Fruit fly (Drosophila melanogaster) whole organism, embryonic: ENCODE data around the gene CG4452.

Experiments
- Antp ChIP-seq: fragments of 200-800 bp; sonication (Bioruptor generic); optimal IDR thresholded peaks from 3 replicates; lab custom pipeline; 2016; ENCODE audit warnings: missing biosample characterization, missing genetic modification characterization
- Awh ChIP-seq: fragments of 200-800 bp; sonication (Bioruptor generic); IDR thresholded peaks from 2 replicates; pipeline ENCODE4, ENCODE4 v1.3.6; 2022; ENCODE audit warnings: missing biosample characterization, missing genetic modification characterization
- B-H1 ChIP-seq: fragments of 200-800 bp; sonication (Bioruptor generic); IDR thresholded peaks from 3 replicates; pipeline ENCODE4 v1.3.6; 2022; ENCODE audit warnings: missing biosample characterization, missing genetic modification characterization
- CG10209 ChIP-seq: fragments of 200-800 bp; sonication (Bioruptor generic); optimal IDR thresholded peaks from 3 replicates; lab custom pipeline; 2017; ENCODE audit warnings: missing biosample characterization, mild to moderate bottlenecking, missing genetic modification characterization, missing genetic modification reagents
- CG1024 ChIP-seq: fragments of 200-800 bp; sonication (Bioruptor generic); IDR thresholded peaks from 2 replicates; pipeline ENCODE4 v1.3.6; 2022; ENCODE audit warnings: missing biosample characterization, missing genetic modification characterization
- CG10654 ChIP-seq: fragments of 200-800 bp; sonication (Bioruptor generic); optimal IDR thresholded peaks from 2 replicates; lab custom pipeline; 2016; ENCODE audit warnings: missing biosample characterization, missing genetic modification characterization
- CG11085 ChIP-seq: fragments of 200-800 bp; sonication (Bioruptor generic); IDR thresholded peaks from 2 replicates; pipeline ENCODE4 v1.3.6; 2022; ENCODE audit warnings: missing biosample characterization, missing genetic modification characterization
- CG11695 ChIP-seq: fragments of 200-800 bp; sonication (Bioruptor generic); IDR thresholded peaks from 3 replicates; pipeline ENCODE4 v1.3.6; 2022; ENCODE audit warnings: missing biosample characterization, missing genetic modification characterization
- CG15269 ChIP-seq: fragments of 200-800 bp; sonication (Bioruptor generic); optimal IDR thresholded peaks from 2 replicates; lab custom pipeline; 2018; ENCODE audit warnings: missing biosample characterization, mild to moderate bottlenecking, missing genetic modification characterization, moderate library complexity
- CG1603 ChIP-seq: fragments of 200-800 bp; sonication (Bioruptor generic); optimal IDR thresholded peaks from 2 replicates; lab custom pipeline; 2019; ENCODE audit warnings: missing biosample characterization, mild to moderate bottlenecking, missing genetic modification characterization, moderate library complexity
- CG16779 ChIP-seq: fragments of 200-800 bp; sonication (Bioruptor generic); IDR thresholded peaks from 2 replicates; pipeline ENCODE4 v1.3.6; 2022; ENCODE audit warnings: missing biosample characterization, missing genetic modification characterization
- CG17829 ChIP-seq: fragments of 200-800 bp; optimal IDR thresholded peaks from 2 replicates; lab custom pipeline; 2019; ENCODE audit warnings: missing biosample characterization, mild to moderate bottlenecking, missing genetic modification characterization, moderate library complexity
- CG1832 ChIP-seq: fragments of 200-800 bp; sonication (Bioruptor generic); optimal IDR thresholded peaks from 2 replicates; lab custom pipeline; 2017; ENCODE audit warnings: missing biosample characterization, mild to moderate bottlenecking, missing genetic modification characterization, inconsistent platforms
- CG2199 ChIP-seq: fragments of 200-800 bp; sonication (Bioruptor generic); IDR thresholded peaks from 3 replicates; pipeline ENCODE4 v1.3.6; 2022; ENCODE audit warnings: missing biosample characterization, missing genetic modification characterization
- CG34376 ChIP-seq: fragments of 200-800 bp; sonication (Bioruptor generic); optimal IDR thresholded peaks from 2 replicates; lab custom pipeline; 2018; ENCODE audit warnings: missing biosample characterization, mild to moderate bottlenecking, missing genetic modification characterization
- CG6175 ChIP-seq: fragments of 200-800 bp; sonication (Bioruptor generic); IDR thresholded peaks from 3 replicates; pipeline ENCODE4 v1.3.6; 2022; ENCODE audit warnings: missing biosample characterization, missing genetic modification characterization
- CG6254 ChIP-seq: fragments of 200-800 bp; sonication (Bioruptor generic); optimal IDR thresholded peaks from 3 replicates; lab custom pipeline; 2017; ENCODE audit warnings: mild to moderate bottlenecking, missing biosample characterization, missing genetic modification reagents, missing genetic modification characterization
- CG6654 ChIP-seq: fragments of 200-800 bp; sonication (Bioruptor generic); optimal IDR thresholded peaks from 2 replicates; lab custom pipeline; 2017; ENCODE audit warnings: missing biosample characterization, mild to moderate bottlenecking, missing genetic modification characterization
- CG7271 ChIP-seq: fragments of 200-800 bp; sonication (Bioruptor generic); optimal IDR thresholded peaks from 2 replicates; lab custom pipeline; 2018; ENCODE audit warnings: missing biosample characterization, mild to moderate bottlenecking, missing genetic modification characterization, moderate library complexity
- Fer2 ChIP-seq: fragments of 200-800 bp; sonication (Bioruptor generic); optimal IDR thresholded peaks from 2 replicates; lab custom pipeline; 2018; ENCODE audit warnings: missing biosample characterization, mild to moderate bottlenecking, missing genetic modification characterization, moderate library complexity
- HmgZ ChIP-seq: fragments of 200-800 bp; sonication (Bioruptor generic); optimal IDR thresholded peaks from 2 replicates; lab custom pipeline; 2018; ENCODE audit warnings: missing biosample characterization, mild to moderate bottlenecking, missing genetic modification characterization
- Hr78 ChIP-seq, 2 experiments: fragments of 200-800 bp in 1 of 2; fragments of >200 bp in 1 of 2; sonication (Bioruptor generic) in 1 of 2; optimal IDR thresholded peaks; 2 replicates each; lab custom pipeline; 2017 to 2019; ENCODE audit warnings: missing biosample characterization in 2 of 2, missing genetic modification characterization in 2 of 2, mild to moderate bottlenecking in 1 of 2, moderate library complexity in 1 of 2
- Max ChIP-seq: fragments of 200-800 bp; sonication (Bioruptor generic); optimal IDR thresholded peaks from 2 replicates; lab custom pipeline; 2016; ENCODE audit warnings: missing biosample characterization, mild to moderate bottlenecking, missing genetic modification characterization
- Nf-YB ChIP-seq: fragments of 200-800 bp; sonication (Bioruptor generic); optimal IDR thresholded peaks from 3 replicates; lab custom pipeline; 2019; ENCODE audit warnings: missing biosample characterization, mild to moderate bottlenecking, missing genetic modification characterization, moderate library complexity
- Oli ChIP-seq: fragments of 200-800 bp; sonication (Bioruptor generic); optimal IDR thresholded peaks from 2 replicates; lab custom pipeline; 2018; ENCODE audit warnings: missing biosample characterization, mild to moderate bottlenecking, missing genetic modification characterization, moderate library complexity
- Opbp ChIP-seq: fragments of 200-800 bp; sonication (Bioruptor generic); IDR thresholded peaks from 3 replicates; pipeline ENCODE4 v1.3.6; 2022; ENCODE audit warnings: missing biosample characterization, missing genetic modification characterization; ENCODE audit not compliant: partially characterized antibody
- Pdp1 ChIP-seq, 2 experiments: fragments of 200-800 bp; sonication (Bioruptor generic); optimal IDR thresholded peaks; 3 replicates each; lab custom pipeline; 2016; ENCODE audit warnings: missing biosample characterization in 2 of 2, missing genetic modification characterization in 2 of 2, mild to moderate bottlenecking in 1 of 2, moderate library complexity in 1 of 2
- Ptx1 ChIP-seq: fragments of 200-800 bp; sonication (Bioruptor generic); IDR thresholded peaks from 2 replicates; pipeline ENCODE4 v1.3.6; 2022; ENCODE audit warnings: missing biosample characterization, missing genetic modification characterization
- Sox100B ChIP-seq: fragments of 200-800 bp; sonication (Bioruptor generic); optimal IDR thresholded peaks from 3 replicates; lab custom pipeline; 2018; ENCODE audit warnings: missing biosample characterization, mild to moderate bottlenecking, missing genetic modification characterization
- Sox102F ChIP-seq: fragments of 200-800 bp; sonication (Bioruptor generic); optimal IDR thresholded peaks from 2 replicates; lab custom pipeline; 2018; ENCODE audit warnings: missing biosample characterization, mild to moderate bottlenecking, missing genetic modification characterization, moderate library complexity
- Sry-δ ChIP-seq: fragments of 200-800 bp; sonication (Bioruptor generic); optimal IDR thresholded peaks from 2 replicates; lab custom pipeline; 2016; ENCODE audit warnings: missing biosample characterization, missing genetic modification characterization
- Trl ChIP-seq, 3 experiments: fragments of >200 bp in 2 of 3; fragments of 200-800 bp in 1 of 3; sonication (Bioruptor generic) in 1 of 3; optimal IDR thresholded peaks; 2 replicates in 1 of 3; 3 replicates in 2 of 3; lab custom pipeline; 2016 to 2017; ENCODE audit warnings: missing biosample characterization in 1 of 3, missing genetic modification characterization in 1 of 3
- az2 ChIP-seq: fragments of 200-800 bp; sonication (Bioruptor generic); optimal IDR thresholded peaks from 3 replicates; lab custom pipeline; 2016; ENCODE audit warnings: missing biosample characterization, missing genetic modification characterization
- bbx ChIP-seq: fragments of 200-800 bp; sonication (Bioruptor generic); IDR thresholded peaks from 2 replicates; pipeline ENCODE4 v1.3.6; 2022; ENCODE audit warnings: missing biosample characterization, missing genetic modification characterization; ENCODE audit not compliant: partially characterized antibody
- br ChIP-seq: fragments of >200 bp; optimal IDR thresholded peaks from 2 replicates; lab custom pipeline; 2017
- ci ChIP-seq: fragments of 200-800 bp; sonication (Bioruptor generic); IDR thresholded peaks from 3 replicates; pipeline ENCODE4 v1.3.6; 2022; ENCODE audit warnings: missing biosample characterization, missing genetic modification characterization
- corto ChIP-seq: fragments of 200-800 bp; sonication (Bioruptor generic); optimal IDR thresholded peaks from 2 replicates; lab custom pipeline; 2016; ENCODE audit warnings: missing biosample characterization, mild to moderate bottlenecking, missing genetic modification characterization, moderate library complexity
- croc ChIP-seq: fragments of 200-800 bp; sonication (Bioruptor generic); conservative IDR thresholded peaks from 3 replicates; pipeline ENCODE4 v1.3.6; 2022; ENCODE audit warnings: missing biosample characterization, missing genetic modification characterization
- danr ChIP-seq: fragments of 200-800 bp; sonication (Bioruptor generic); IDR thresholded peaks from 2 replicates; pipeline ENCODE4 v1.3.6; 2022; ENCODE audit warnings: missing biosample characterization, missing genetic modification characterization
- dati ChIP-seq: fragments of 200-800 bp; sonication (Bioruptor generic); IDR thresholded peaks from 2 replicates; pipeline ENCODE4 v1.3.6; 2022; ENCODE audit warnings: missing biosample characterization, missing genetic modification characterization
- dmrt99B ChIP-seq: fragments of 200-800 bp; sonication (Bioruptor generic); optimal IDR thresholded peaks from 2 replicates; lab custom pipeline; 2018; ENCODE audit warnings: missing biosample characterization, mild to moderate bottlenecking, missing genetic modification characterization, moderate library complexity
- exex ChIP-seq: fragments of 200-800 bp; sonication (Bioruptor generic); optimal IDR thresholded peaks from 4 replicates; lab custom pipeline; 2018; ENCODE audit warnings: missing biosample characterization, mild to moderate bottlenecking, missing genetic modification characterization, moderate library complexity
- fd96Cb ChIP-seq: fragments of 200-800 bp; sonication (Bioruptor generic); optimal IDR thresholded peaks from 2 replicates; lab custom pipeline; 2018; ENCODE audit warnings: missing biosample characterization, mild to moderate bottlenecking, missing genetic modification characterization, moderate library complexity
- ftz-f1 ChIP-seq: fragments of 200-800 bp; sonication (Bioruptor generic); optimal IDR thresholded peaks from 2 replicates; lab custom pipeline; 2016; ENCODE audit warnings: missing biosample characterization, missing genetic modification characterization
- gfzf ChIP-seq: fragments of 200-800 bp; sonication (Bioruptor generic); optimal IDR thresholded peaks from 2 replicates; lab custom pipeline; 2016; ENCODE audit warnings: missing biosample characterization, mild to moderate bottlenecking, missing genetic modification characterization, moderate library complexity
- inv ChIP-seq: fragments of 200-800 bp; sonication (Bioruptor generic); IDR thresholded peaks from 2 replicates; pipeline ENCODE4 v1.3.6; 2022; ENCODE audit warnings: missing biosample characterization, missing genetic modification characterization; ENCODE audit not compliant: partially characterized antibody
- klu ChIP-seq: fragments of 200-800 bp; sonication (Bioruptor generic); IDR thresholded peaks from 2 replicates; pipeline ENCODE4 v1.3.6; 2022; ENCODE audit warnings: missing biosample characterization, missing genetic modification characterization
- nom ChIP-seq: fragments of 200-800 bp; sonication (Bioruptor generic); optimal IDR thresholded peaks from 2 replicates; lab custom pipeline; 2017; ENCODE audit warnings: missing biosample characterization, missing genetic modification characterization, mild to moderate bottlenecking, moderate library complexity, missing genetic modification reagents
- sob ChIP-seq: fragments of 200-800 bp; sonication (Bioruptor generic); IDR thresholded peaks from 2 replicates; pipeline ENCODE4 v1.3.6; 2022; ENCODE audit warnings: missing biosample characterization, missing genetic modification characterization
- usp ChIP-seq: fragments of >200 bp; optimal IDR thresholded peaks from 2 replicates; lab custom pipeline; 2017; ENCODE audit warnings: missing biosample characterization, missing genetic modification characterization
- z ChIP-seq: fragments of 200-800 bp; sonication (Bioruptor generic); IDR thresholded peaks from 3 replicates; pipeline ENCODE4 v1.3.6; 2022; ENCODE audit warnings: missing biosample characterization, missing genetic modification characterization

The CG4452 gene

dm6 chr3L:9335711-9336110, 31.5 kb upstream of the CG4452 start (continued):
- TF ChIP-seq nom (peak; percentile 63), CG11085 (GFP tag; lab: Robert Waterston, UW) (no peak), CG34376 (GFP tag; lab: Kevin White, UChicago) (no peak), z (no peak), CG6175 (GFP tag; lab: Robert Waterston, UW) (peak; percentile 64; the same call in 1 of the 3 replicates), Max (GFP tag; lab: Kevin White, UChicago) (no peak), Hr78 (GFP tag; optimal IDR thresholded peaks at IDR 0.05; lab: Kevin White, UChicago) (peak in 1 of 2 experiments; percentile 39), CG6654 (GFP tag; lab: Kevin White, UChicago) (no peak), ftz-f1 (GFP tag; lab: Kevin White, UChicago) (no peak), CG2199 (no peak), CG1832 (GFP tag; lab: Kevin White, UChicago) (peak; percentile 40), corto (GFP tag; lab: Kevin White, UChicago) (no peak), az2 (GFP tag; lab: Kevin White, UChicago) (no peak), CG11695 (no peak), Antp (GFP tag; lab: Kevin White, UChicago) (no peak), bbx (GFP tag; lab: Robert Waterston, UW) (0 out of 2 replicates have a peak, but pooled peaks have one; percentile 32), CG6254 (GFP tag; lab: Kevin White, UChicago) (no peak), br (lab: Kevin White, UChicago) (no peak), inv (GFP tag; lab: Robert Waterston, UW) (no peak), Opbp (no peak), klu (peak; percentile 46; the same call in 1 of the 2 replicates), dmrt99B (tag; lab: Kevin White, UChicago) (no peak), Nf-YB (GFP tag; lab: Kevin White, UChicago) (no peak), CG7271 (tag; lab: Kevin White, UChicago) (no peak), Ptx1 (GFP tag; lab: Robert Waterston, UW) (no peak), Trl (optimal IDR thresholded peaks at IDR 0.05; lab: Kevin White, UChicago) (peak; percentile 34 to 43), Trl (GFP tag; optimal IDR thresholded peaks at IDR 0.05; lab: Kevin White, UChicago) (no peak), ci (GFP tag; lab: Robert Waterston, UW) (0 out of 3 replicates have a peak, but pooled peaks have one; percentile 32), CG1603 (no peak), Sry-δ (GFP tag; lab: Kevin White, UChicago) (no peak), CG10654 (GFP tag; lab: Kevin White, UChicago) (no peak), Oli (tag; lab: Kevin White, UChicago) (no peak), CG10209 (GFP tag; lab: Kevin White, UChicago) (no peak), CG17829 (tag; lab: Kevin White, UChicago) (no peak), danr (GFP tag; lab: Robert Waterston, UW) (no peak), CG15269 (no peak), gfzf (no peak), exex (tag; lab: Kevin White, UChicago) (peak; percentile 17), croc (GFP tag; lab: Robert Waterston, UW) (no peak), Pdp1 (GFP tag; optimal IDR thresholded peaks at IDR 0.05; lab: Kevin White, UChicago) (no peak), Fer2 (no peak), sob (GFP tag; lab: Robert Waterston, UW) (no peak), fd96Cb (tag; lab: Kevin White, UChicago) (no peak), CG16779 (GFP tag; lab: Robert Waterston, UW) (no peak), CG1024 (GFP tag; lab: Robert Waterston, UW) (no peak), Awh (GFP tag; lab: Robert Waterston, UW) (no peak), Sox100B (no peak), dati (GFP tag; lab: Robert Waterston, UW) (no peak), Sox102F (GFP tag; lab: Kevin White, UChicago) (no peak), HmgZ (peak; percentile 14), B-H1 (GFP tag; lab: Robert Waterston, UW) (no peak), usp (GFP tag; lab: Kevin White, UChicago) (no peak)
